Fruit fly (Drosophila melanogaster): ENCODE results near the gene mRpL45.

Gene mRpL45

dm6 chr3R:22587419-22587963 is 30.8 kb upstream of the mRpL45 start, which contains the start of gene Efa6 (continued):
- TF ChIP-seq CG10209 (GFP tag; optimal IDR thresholded peaks at IDR 0.05) (peak; percentile 36), CG13424 (tag; optimal IDR thresholded peaks at IDR 0.05) (peak; percentile 57), Usf (GFP tag; optimal IDR thresholded peaks at IDR 0.05) (no peak), Hr3 (GFP tag; optimal IDR thresholded peaks at IDR 0.05) (peak; percentile 43), az2 (GFP tag; optimal IDR thresholded peaks at IDR 0.05) (peak; percentile 26), Stat92E (GFP tag; optimal IDR thresholded peaks at IDR 0.05) (peak in 1 of 3 experiments; percentile 62), ac (GFP tag; optimal IDR thresholded peaks at IDR 0.05) (no peak), CG6272 (GFP tag; IDR thresholded peaks at IDR 0.05) (0 out of 2 replicates have a peak, but pooled peaks have one; percentile 5), knrl (GFP tag; IDR thresholded peaks at IDR 0.05; ENCODE audit: partially characterized antibody) (peak; percentile 97), NfI (GFP tag; optimal IDR thresholded peaks at IDR 0.05) (peak; percentile 44), Doc3 (GFP tag; IDR thresholded peaks at IDR 0.05; ENCODE audit: partially characterized antibody) (peak; percentile 98), cwo (GFP tag; optimal IDR thresholded peaks at IDR 0.05) (peak; percentile 4), CTCF (GFP tag; optimal IDR thresholded peaks at IDR 0.05) (peak; percentile 22), CG8281 (tag; optimal IDR thresholded peaks at IDR 0.05) (no peak), ttk (GFP tag; IDR thresholded peaks at IDR 0.05) (no peak), sima (GFP tag; optimal IDR thresholded peaks at IDR 0.05) (no peak), CG2712 (tag; optimal IDR thresholded peaks at IDR 0.05) (peak; percentile 74), gsb-n (tag; optimal IDR thresholded peaks at IDR 0.05) (peak; percentile 51), CG7745 (tag; optimal IDR thresholded peaks at IDR 0.05) (no peak), sob (GFP tag; IDR thresholded peaks at IDR 0.05) (peak; percentile 31; the same call in 1 of the 2 replicates), Gsc (GFP tag; IDR thresholded peaks at IDR 0.05) (no peak), tx (GFP tag; optimal IDR thresholded peaks at IDR 0.05) (peak; percentile 21), bigmax (GFP tag; optimal IDR thresholded peaks at IDR 0.05) (no peak), stwl (tag; optimal IDR thresholded peaks at IDR 0.05) (peak; percentile 78), gro (GFP tag; optimal IDR thresholded peaks at IDR 0.05) (peak; percentile 59), CG4328 (GFP tag; optimal IDR thresholded peaks at IDR 0.05) (no peak), D (optimal IDR thresholded peaks at IDR 0.05) (no peak), D (GFP tag; optimal IDR thresholded peaks at IDR 0.05) (no peak), mam (GFP tag; optimal IDR thresholded peaks at IDR 0.05) (peak; percentile 68), CG15479 (GFP tag; optimal IDR thresholded peaks at IDR 0.05) (peak; percentile 21), Sry-δ (GFP tag; optimal IDR thresholded peaks at IDR 0.05) (peak; percentile 93), CG4820 (GFP tag; optimal IDR thresholded peaks at IDR 0.05) (peak; percentile 55), trem (tag; optimal IDR thresholded peaks at IDR 0.05) (peak; percentile 84), sens (GFP tag) (peak; percentile 91), sna (GFP tag; IDR thresholded peaks at IDR 0.05; ENCODE audit: partially characterized antibody) (peak; percentile 98), CG15601 (tag; optimal IDR thresholded peaks at IDR 0.05) (peak; percentile 59), CG17829 (tag; optimal IDR thresholded peaks at IDR 0.05) (peak; percentile 67), Fer3 (tag; optimal IDR thresholded peaks at IDR 0.05) (peak; percentile 28), jumu (GFP tag; optimal IDR thresholded peaks at IDR 0.05) (peak; percentile 30), trh (GFP tag; optimal IDR thresholded peaks at IDR 0.05) (peak; percentile 47), Max (GFP tag; optimal IDR thresholded peaks at IDR 0.05) (peak; percentile 64), pita (GFP tag; optimal IDR thresholded peaks at IDR 0.05) (no peak), Sin3A (optimal IDR thresholded peaks at IDR 0.05) (peak; percentile 46), CG1602 (GFP tag; optimal IDR thresholded peaks at IDR 0.05) (peak; percentile 31), dpn (GFP tag; optimal IDR thresholded peaks at IDR 0.05) (peak; percentile 2 to 60), Dref (GFP tag; IDR thresholded peaks at IDR 0.05) (peak; percentile 75), oc (tag; optimal IDR thresholded peaks at IDR 0.05) (no peak), tna (GFP tag; IDR thresholded peaks at IDR 0.05; ENCODE audit: partially characterized antibody) (peak; percentile 70), wek (GFP tag; optimal IDR thresholded peaks at IDR 0.05) (no peak), br (optimal IDR thresholded peaks at IDR 0.05) (no peak), row (GFP tag; IDR thresholded peaks at IDR 0.05) (peak; percentile 52)
